Fruit fly (Drosophila melanogaster) whole organism, embryonic: ENCODE measurements around the gene swa.

Source experiments
- Ada2b ChIP-seq: fragments of 200-800 bp; sonication (Bioruptor generic); IDR thresholded peaks from 2 replicates; pipeline ENCODE4 v1.3.6; 2022; ENCODE audit warnings: missing biosample characterization, missing genetic modification characterization
- Asciz ChIP-seq: fragments of 200-800 bp; sonication (Bioruptor generic); optimal IDR thresholded peaks from 2 replicates; lab custom pipeline; 2017; ENCODE audit warnings: missing biosample characterization, mild to moderate bottlenecking, missing genetic modification characterization, missing genetic modification reagents
- Blimp-1 ChIP-seq: fragments of 200-800 bp; sonication (Bioruptor generic); optimal IDR thresholded peaks from 3 replicates; lab custom pipeline; 2018; ENCODE audit warnings: missing biosample characterization, missing genetic modification characterization, mild to moderate bottlenecking, moderate library complexity, missing genetic modification reagents
- CG10321 ChIP-seq: fragments of 200-800 bp; sonication (Bioruptor generic); IDR thresholded peaks from 2 replicates; pipeline ENCODE4 v1.3.6; 2022; ENCODE audit warnings: missing biosample characterization, missing genetic modification characterization
- CG11695 ChIP-seq: fragments of 200-800 bp; sonication (Bioruptor generic); IDR thresholded peaks from 3 replicates; pipeline ENCODE4 v1.3.6; 2022; ENCODE audit warnings: missing biosample characterization, missing genetic modification characterization
- CG15479 ChIP-seq: fragments of 200-800 bp; sonication (Bioruptor generic); optimal IDR thresholded peaks from 3 replicates; lab custom pipeline; 2019; ENCODE audit warnings: missing biosample characterization, mild to moderate bottlenecking, missing genetic modification characterization, moderate library complexity
- CG15514 ChIP-seq: fragments of 200-800 bp; sonication (Bioruptor generic); optimal IDR thresholded peaks from 3 replicates; lab custom pipeline; 2017; ENCODE audit warnings: missing biosample characterization, missing genetic modification characterization, mild to moderate bottlenecking, moderate library complexity, missing genetic modification reagents
- CG17186 ChIP-seq: fragments of 200-800 bp; sonication (Bioruptor generic); optimal IDR thresholded peaks from 3 replicates; lab custom pipeline; 2017; ENCODE audit warnings: missing biosample characterization, missing genetic modification reagents, missing genetic modification characterization
- CG17802 ChIP-seq: fragments of 200-800 bp; sonication (Bioruptor generic); optimal IDR thresholded peaks from 2 replicates; lab custom pipeline; 2018; ENCODE audit warnings: missing biosample characterization, mild to moderate bottlenecking, missing genetic modification characterization, moderate library complexity
- CG3163 ChIP-seq: fragments of 200-800 bp; sonication (Bioruptor generic); optimal IDR thresholded peaks from 3 replicates; lab custom pipeline; 2016; ENCODE audit warnings: missing biosample characterization, missing genetic modification characterization
- CG4617 ChIP-seq: fragments of 200-800 bp; sonication (Bioruptor generic); optimal IDR thresholded peaks from 3 replicates; lab custom pipeline; 2016; ENCODE audit warnings: missing biosample characterization, missing genetic modification characterization, borderline replicate concordance
- CG6689 ChIP-seq: fragments of 200-800 bp; sonication (Bioruptor generic); IDR thresholded peaks from 2 replicates; pipeline ENCODE4 v1.3.6; 2022; ENCODE audit warnings: missing biosample characterization, missing genetic modification characterization
- CG8281 ChIP-seq: fragments of 200-800 bp; sonication (Bioruptor generic); optimal IDR thresholded peaks from 2 replicates; lab custom pipeline; 2018; ENCODE audit warnings: missing biosample characterization, mild to moderate bottlenecking, missing genetic modification characterization, moderate library complexity
- CG8290 ChIP-seq, 3 experiments: fragments of 200-800 bp; sonication (Bioruptor generic); optimal IDR thresholded peaks; 2 replicates each; lab custom pipeline; 2016 to 2019; ENCODE audit warnings: missing biosample characterization in 3 of 3, missing genetic modification characterization in 3 of 3, mild to moderate bottlenecking in 2 of 3, moderate library complexity in 1 of 3
- CG8388 ChIP-seq: fragments of 200-800 bp; sonication (Bioruptor generic); optimal IDR thresholded peaks from 2 replicates; lab custom pipeline; 2019; ENCODE audit warnings: missing biosample characterization, mild to moderate bottlenecking, missing genetic modification characterization, moderate library complexity
- E2f2 ChIP-seq: fragments of 200-800 bp; sonication (Bioruptor generic); IDR thresholded peaks from 2 replicates; pipeline ENCODE4 v1.3.6; 2022; ENCODE audit warnings: missing biosample characterization, missing genetic modification characterization
- Elba2 ChIP-seq: fragments of 200-800 bp; sonication (Bioruptor generic); optimal IDR thresholded peaks from 3 replicates; lab custom pipeline; 2016; ENCODE audit warnings: missing biosample characterization, missing genetic modification characterization
- Fer1 ChIP-seq: fragments of 200-800 bp; sonication (Bioruptor generic); optimal IDR thresholded peaks from 2 replicates; lab custom pipeline; 2017; ENCODE audit warnings: missing biosample characterization, mild to moderate bottlenecking, missing genetic modification characterization
- GATAe ChIP-seq: fragments of 200-800 bp; sonication (Bioruptor generic); conservative IDR thresholded peaks from 2 replicates; pipeline ENCODE4 v1.3.6; 2022; ENCODE audit warnings: missing biosample characterization, missing genetic modification characterization
- HLH4C ChIP-seq: fragments of 200-800 bp; sonication (Bioruptor generic); IDR thresholded peaks from 3 replicates; pipeline ENCODE4 v1.3.6; 2022; ENCODE audit warnings: missing biosample characterization, missing genetic modification characterization; ENCODE audit not compliant: partially characterized antibody
- Hr3 ChIP-seq: fragments of 200-800 bp; sonication (Bioruptor generic); optimal IDR thresholded peaks from 3 replicates; lab custom pipeline; 2016; ENCODE audit warnings: missing biosample characterization, missing genetic modification characterization
- Med ChIP-seq: fragments of 200-800 bp; sonication (Bioruptor generic); peaks from one replicate; lab custom pipeline; 2016; ENCODE audit warnings: missing biosample characterization, missing genetic modification characterization, mild to moderate bottlenecking, inconsistent platforms, moderate library complexity
- Mes4 ChIP-seq: fragments of 200-800 bp; sonication (Bioruptor generic); optimal IDR thresholded peaks from 2 replicates; lab custom pipeline; 2016; ENCODE audit warnings: missing biosample characterization, missing genetic modification characterization
- NK7.1 ChIP-seq: fragments of 200-800 bp; sonication (Bioruptor generic); optimal IDR thresholded peaks from 3 replicates; lab custom pipeline; 2016; ENCODE audit warnings: missing biosample characterization, missing genetic modification characterization
- Pdp1 ChIP-seq, 2 experiments: fragments of 200-800 bp; sonication (Bioruptor generic); optimal IDR thresholded peaks; 3 replicates each; lab custom pipeline; 2016; ENCODE audit warnings: missing biosample characterization in 2 of 2, missing genetic modification characterization in 2 of 2, mild to moderate bottlenecking in 1 of 2, moderate library complexity in 1 of 2
- Trl ChIP-seq, 3 experiments: fragments of >200 bp in 2 of 3; fragments of 200-800 bp in 1 of 3; sonication (Bioruptor generic) in 1 of 3; optimal IDR thresholded peaks; 2 replicates in 1 of 3; 3 replicates in 2 of 3; lab custom pipeline; 2016 to 2017; ENCODE audit warnings: missing biosample characterization in 1 of 3, missing genetic modification characterization in 1 of 3
- al ChIP-seq: fragments of 200-800 bp; sonication (Bioruptor generic); IDR thresholded peaks from 2 replicates; pipeline ENCODE4 v1.3.6; 2022; ENCODE audit warnings: missing biosample characterization, missing genetic modification characterization
- aop ChIP-seq: fragments of 200-800 bp; sonication (Bioruptor generic); IDR thresholded peaks from 2 replicates; pipeline ENCODE4 v1.3.6; 2022; ENCODE audit warnings: missing biosample characterization, missing genetic modification characterization
- bab2 ChIP-seq: fragments of 200-800 bp; sonication (Bioruptor generic); optimal IDR thresholded peaks from 2 replicates; lab custom pipeline; 2016; ENCODE audit warnings: missing biosample characterization, missing genetic modification characterization
- disco-r ChIP-seq: fragments of 200-800 bp; sonication (Bioruptor generic); optimal IDR thresholded peaks from 2 replicates; lab custom pipeline; 2016; ENCODE audit warnings: missing biosample characterization, missing genetic modification characterization
- dmrt99B ChIP-seq: fragments of 200-800 bp; sonication (Bioruptor generic); optimal IDR thresholded peaks from 2 replicates; lab custom pipeline; 2018; ENCODE audit warnings: missing biosample characterization, mild to moderate bottlenecking, missing genetic modification characterization, moderate library complexity
- pnt ChIP-seq: fragments of 200-800 bp; sonication (Bioruptor generic); optimal IDR thresholded peaks from 3 replicates; lab custom pipeline; 2016; ENCODE audit warnings: missing biosample characterization, missing genetic modification characterization
- pros ChIP-seq: fragments of 200-800 bp; sonication (Bioruptor generic); optimal IDR thresholded peaks from 3 replicates; lab custom pipeline; 2019; ENCODE audit warnings: missing biosample characterization, mild to moderate bottlenecking, missing genetic modification characterization, moderate library complexity
- psq ChIP-seq: fragments of 200-800 bp; sonication (Bioruptor generic); optimal IDR thresholded peaks from 2 replicates; lab custom pipeline; 2017; ENCODE audit warnings: missing biosample characterization, missing genetic modification characterization
- row ChIP-seq: fragments of 200-800 bp; sonication (Bioruptor generic); IDR thresholded peaks from 3 replicates; pipeline ENCODE4 v1.3.6; 2022; ENCODE audit warnings: missing biosample characterization, missing genetic modification characterization
- sens ChIP-seq: fragments of 200-800 bp; sonication (Bioruptor generic); peaks from one replicate; lab custom pipeline; 2016; ENCODE audit warnings: missing biosample characterization, missing genetic modification characterization
- slp2 ChIP-seq: fragments of 200-800 bp; sonication (Bioruptor generic); optimal IDR thresholded peaks from 2 replicates; lab custom pipeline; 2016; ENCODE audit warnings: missing biosample characterization, missing genetic modification characterization
- so ChIP-seq: fragments of 200-800 bp; sonication (Bioruptor generic); IDR thresholded peaks from 3 replicates; pipeline ENCODE4 v1.3.6; 2022; ENCODE audit warnings: missing biosample characterization, missing genetic modification characterization
- sr ChIP-seq: fragments of 200-800 bp; sonication (Bioruptor generic); IDR thresholded peaks from 3 replicates; pipeline ENCODE4 v1.3.6; 2022; ENCODE audit warnings: missing biosample characterization, missing genetic modification characterization
- tap ChIP-seq: fragments of 200-800 bp; optimal IDR thresholded peaks from 3 replicates; lab custom pipeline; 2019; ENCODE audit warnings: missing biosample characterization, mild to moderate bottlenecking, missing genetic modification characterization, moderate library complexity
- tll ChIP-seq, 2 experiments: fragments of 200-800 bp in 1 of 2; fragments of >200 bp in 1 of 2; sonication (Bioruptor generic) in 1 of 2; optimal IDR thresholded peaks; 2 replicates each; lab custom pipeline; 2017 to 2019; ENCODE audit warnings: missing biosample characterization in 2 of 2, missing genetic modification characterization in 2 of 2, mild to moderate bottlenecking in 1 of 2, moderate library complexity in 1 of 2
- vvl ChIP-seq: fragments of 200-800 bp; sonication (Bioruptor generic); IDR thresholded peaks from 2 replicates; pipeline ENCODE4 v1.3.6; 2022; ENCODE audit warnings: missing biosample characterization, missing genetic modification characterization
- wek ChIP-seq: fragments of 200-800 bp; sonication (Bioruptor generic); optimal IDR thresholded peaks from 3 replicates; lab custom pipeline; 2018; ENCODE audit warnings: missing biosample characterization, mild to moderate bottlenecking, missing genetic modification characterization, moderate library complexity

The swa gene

dm6 chrX:6355090-6355679, 10.3 kb downstream of the swa start (continued):
- TF ChIP-seq GATAe (GFP tag; lab: Robert Waterston, UW) = peak; percentile 45; the same call in 1 of the 2 replicates
- TF ChIP-seq Med = peak; percentile 51
- TF ChIP-seq CG8388 (GFP tag; lab: Kevin White, UChicago) = no peak

dm6 chrX:6354163-6354562, 11.3 kb downstream of the swa start:
- TF ChIP-seq CG8281 (tag; lab: Kevin White, UChicago) (no peak), Blimp-1 (GFP tag; lab: Kevin White, UChicago) (peak; percentile 35), row (GFP tag; lab: Robert Waterston, UW) (no peak), wek (GFP tag; lab: Kevin White, UChicago) (no peak), so (no peak), CG10321 (GFP tag; lab: Robert Waterston, UW) (no peak), pros (GFP tag; lab: Kevin White, UChicago) (no peak), Med (no peak), Hr3 (GFP tag; lab: Kevin White, UChicago) (no peak), pnt (no peak), HLH4C (no peak), tll (GFP tag; optimal IDR thresholded peaks at IDR 0.05; lab: Kevin White, UChicago) (no peak), dmrt99B (tag; lab: Kevin White, UChicago) (no peak), aop (GFP tag; lab: Robert Waterston, UW) (no peak), al (GFP tag; lab: Robert Waterston, UW) (no peak), E2f2 (no peak), Ada2b (GFP tag; lab: Robert Waterston, UW) (no peak), Pdp1 (GFP tag; optimal IDR thresholded peaks at IDR 0.05; lab: Kevin White, UChicago) (peak in 1 of 2 experiments; percentile 96), CG3163 (GFP tag; lab: Kevin White, UChicago) (peak; percentile 11), CG17186 (GFP tag; lab: Kevin White, UChicago) (no peak), psq (GFP tag; lab: Kevin White, UChicago) (no peak), vvl (peak; percentile 32; the same call in 1 of the 2 replicates), CG15479 (GFP tag; lab: Kevin White, UChicago) (peak; percentile 11), disco-r (GFP tag; lab: Kevin White, UChicago) (no peak), CG15514 (GFP tag; lab: Kevin White, UChicago) (no peak), CG11695 (GFP tag; lab: Robert Waterston, UW) (no peak), bab2 (GFP tag; lab: Kevin White, UChicago) (no peak), tap (tag; lab: Kevin White, UChicago) (no peak), slp2 (GFP tag; lab: Kevin White, UChicago) (no peak), NK7.1 (GFP tag; lab: Kevin White, UChicago) (no peak), CG4617 (GFP tag; lab: Kevin White, UChicago) (no peak), Trl (optimal IDR thresholded peaks at IDR 0.05; lab: Kevin White, UChicago) (peak; percentile 49 to 65), Trl (GFP tag; optimal IDR thresholded peaks at IDR 0.05; lab: Kevin White, UChicago) (no peak), sr (GFP tag; lab: Robert Waterston, UW) (no peak), Mes4 (no peak), sens (no peak), Asciz (GFP tag; lab: Kevin White, UChicago) (no peak), CG6689 (no peak), CG17802 (no peak), Elba2 (no peak), Fer1 (no peak), CG8290 (GFP tag; optimal IDR thresholded peaks at IDR 0.05; lab: Kevin White, UChicago) (no peak), CG8290 (tag; optimal IDR thresholded peaks at IDR 0.05; lab: Kevin White, UChicago) (no peak)
